Fruit fly (Drosophila melanogaster) whole organism, embryonic: ENCODE measurements around the gene Pcmt.

Source experiments
- Adf1 ChIP-seq: fragments of 200-800 bp; sonication (Bioruptor generic); IDR thresholded peaks from 2 replicates; pipeline ENCODE4 v1.3.6; 2022; ENCODE audit warnings: missing biosample characterization, missing genetic modification characterization
- Atf3 ChIP-seq: fragments of 200-800 bp; sonication (Bioruptor generic); optimal IDR thresholded peaks from 3 replicates; lab custom pipeline; 2016; ENCODE audit warnings: missing biosample characterization, missing genetic modification characterization
- Awh ChIP-seq: fragments of 200-800 bp; sonication (Bioruptor generic); IDR thresholded peaks from 2 replicates; pipeline ENCODE4, ENCODE4 v1.3.6; 2022; ENCODE audit warnings: missing biosample characterization, missing genetic modification characterization
- B-H2 ChIP-seq: fragments of 200-800 bp; sonication (Bioruptor generic); optimal IDR thresholded peaks from 2 replicates; lab custom pipeline; 2018; ENCODE audit warnings: missing biosample characterization, mild to moderate bottlenecking, missing genetic modification characterization
- CG10147 ChIP-seq: fragments of 200-800 bp; sonication (Bioruptor generic); optimal IDR thresholded peaks from 2 replicates; lab custom pipeline; 2019; ENCODE audit warnings: missing biosample characterization, mild to moderate bottlenecking, missing genetic modification characterization, moderate library complexity
- CG10209 ChIP-seq: fragments of 200-800 bp; sonication (Bioruptor generic); optimal IDR thresholded peaks from 3 replicates; lab custom pipeline; 2017; ENCODE audit warnings: missing biosample characterization, mild to moderate bottlenecking, missing genetic modification characterization, missing genetic modification reagents
- CG10654 ChIP-seq: fragments of 200-800 bp; sonication (Bioruptor generic); optimal IDR thresholded peaks from 2 replicates; lab custom pipeline; 2016; ENCODE audit warnings: missing biosample characterization, missing genetic modification characterization
- CG11695 ChIP-seq: fragments of 200-800 bp; sonication (Bioruptor generic); IDR thresholded peaks from 3 replicates; pipeline ENCODE4 v1.3.6; 2022; ENCODE audit warnings: missing biosample characterization, missing genetic modification characterization
- CG1233 ChIP-seq: fragments of 200-800 bp; sonication (Bioruptor generic); optimal IDR thresholded peaks from 4 replicates; lab custom pipeline; 2018; ENCODE audit warnings: missing biosample characterization, mild to moderate bottlenecking, missing genetic modification characterization
- CG13287 ChIP-seq: fragments of 200-800 bp; sonication (Bioruptor generic); IDR thresholded peaks from 2 replicates; pipeline ENCODE4 v1.3.6; 2022; ENCODE audit warnings: missing biosample characterization, missing genetic modification characterization; ENCODE audit not compliant: partially characterized antibody
- CG1647 ChIP-seq: fragments of 200-800 bp; sonication (Bioruptor generic); optimal IDR thresholded peaks from 3 replicates; lab custom pipeline; 2016; ENCODE audit warnings: missing biosample characterization, missing genetic modification characterization
- CG18011 ChIP-seq: fragments of 200-800 bp; sonication (Bioruptor generic); optimal IDR thresholded peaks from 2 replicates; lab custom pipeline; 2017; ENCODE audit warnings: missing biosample characterization, missing genetic modification characterization, mild to moderate bottlenecking, moderate library complexity, missing genotype
- CG18619 ChIP-seq: fragments of 200-800 bp; sonication (Bioruptor generic); optimal IDR thresholded peaks from 3 replicates; lab custom pipeline; 2017; ENCODE audit warnings: missing biosample characterization, mild to moderate bottlenecking, missing genetic modification characterization
- CG2712 ChIP-seq: fragments of 200-800 bp; optimal IDR thresholded peaks from 3 replicates; lab custom pipeline; 2019; ENCODE audit warnings: missing biosample characterization, mild to moderate bottlenecking, missing genetic modification characterization, moderate library complexity
- CG4360 ChIP-seq: fragments of 200-800 bp; sonication (Bioruptor generic); IDR thresholded peaks from 2 replicates; pipeline ENCODE4 v1.3.6; 2022; ENCODE audit warnings: missing biosample characterization, missing genetic modification characterization
- CG4820 ChIP-seq: fragments of 200-800 bp; sonication (Bioruptor generic); optimal IDR thresholded peaks from 3 replicates; lab custom pipeline; 2016; ENCODE audit warnings: missing biosample characterization, missing genetic modification characterization
- CG6813 ChIP-seq: fragments of 200-800 bp; sonication (Bioruptor generic); optimal IDR thresholded peaks from 2 replicates; lab custom pipeline; 2017; ENCODE audit warnings: missing biosample characterization, missing genetic modification characterization, mild to moderate bottlenecking, moderate library complexity, missing genetic modification reagents
- CG6854 ChIP-seq: fragments of 200-800 bp; sonication (Bioruptor generic); optimal IDR thresholded peaks from 3 replicates; lab custom pipeline; 2017; ENCODE audit warnings: missing biosample characterization, mild to moderate bottlenecking, missing genetic modification characterization
- CG7357 ChIP-seq: fragments of 200-800 bp; sonication (Bioruptor generic); IDR thresholded peaks from 3 replicates; pipeline ENCODE4 v1.3.6; 2022; ENCODE audit warnings: missing biosample characterization, missing genetic modification characterization
- CG7987 ChIP-seq: fragments of 200-800 bp; sonication (Bioruptor generic); optimal IDR thresholded peaks from 2 replicates; lab custom pipeline; 2018; ENCODE audit warnings: missing biosample characterization, mild to moderate bottlenecking, missing genetic modification characterization, moderate library complexity
- CG8089 ChIP-seq: fragments of 200-800 bp; sonication (Bioruptor generic); optimal IDR thresholded peaks from 3 replicates; lab custom pipeline; 2016; ENCODE audit warnings: missing biosample characterization, missing genetic modification characterization
- CG9215 ChIP-seq: fragments of 200-800 bp; sonication (Bioruptor generic); IDR thresholded peaks from 2 replicates; pipeline ENCODE4 v1.3.6; 2022; ENCODE audit warnings: missing biosample characterization, missing genetic modification characterization
- CG9437 ChIP-seq: fragments of 200-800 bp; sonication (Bioruptor generic); optimal IDR thresholded peaks from 2 replicates; lab custom pipeline; 2018; ENCODE audit warnings: missing biosample characterization, mild to moderate bottlenecking, missing genetic modification characterization
- CTCF ChIP-seq: fragments of 200-800 bp; sonication (Bioruptor generic); optimal IDR thresholded peaks from 2 replicates; lab custom pipeline; 2017; ENCODE audit warnings: missing biosample characterization, mild to moderate bottlenecking, missing genetic modification characterization, moderate library complexity
- Camta ChIP-seq: fragments of 200-800 bp; sonication (Bioruptor generic); optimal IDR thresholded peaks from 2 replicates; lab custom pipeline; 2016; ENCODE audit warnings: missing biosample characterization, missing genetic modification characterization
- D ChIP-seq, 2 experiments: fragments of 200-800 bp in 1 of 2; fragments of >200 bp in 1 of 2; sonication (Bioruptor generic) in 1 of 2; optimal IDR thresholded peaks; 2 replicates in 1 of 2; 3 replicates in 1 of 2; lab custom pipeline; 2017; ENCODE audit warnings: mild to moderate bottlenecking in 1 of 2, missing biosample characterization in 1 of 2, missing genetic modification characterization in 1 of 2, missing genetic modification reagents in 1 of 2
- Dbx ChIP-seq: fragments of 200-800 bp; sonication (Bioruptor generic); IDR thresholded peaks from 3 replicates; pipeline ENCODE4 v1.3.6; 2022; ENCODE audit warnings: missing biosample characterization, missing genetic modification characterization
- Eip74EF ChIP-seq, 2 experiments: fragments of 200-800 bp in 1 of 2; fragments of >200 bp in 1 of 2; sonication (Bioruptor generic) in 1 of 2; optimal IDR thresholded peaks; 2 replicates each; lab custom pipeline; 2017 to 2019; ENCODE audit warnings: missing biosample characterization in 2 of 2, missing genetic modification characterization in 2 of 2, mild to moderate bottlenecking in 1 of 2, moderate library complexity in 1 of 2
- Elba2 ChIP-seq: fragments of 200-800 bp; sonication (Bioruptor generic); optimal IDR thresholded peaks from 3 replicates; lab custom pipeline; 2016; ENCODE audit warnings: missing biosample characterization, missing genetic modification characterization
- HLH3B ChIP-seq: fragments of 200-800 bp; sonication (Bioruptor generic); IDR thresholded peaks from 2 replicates; pipeline ENCODE4 v1.3.6; 2022; ENCODE audit warnings: missing biosample characterization, missing genetic modification characterization
- Hsf ChIP-seq: fragments of 200-800 bp; sonication (Bioruptor generic); optimal IDR thresholded peaks from 3 replicates; lab custom pipeline; 2016; ENCODE audit warnings: missing biosample characterization, missing genetic modification characterization
- MBD-R2 ChIP-seq: fragments of 200-800 bp; sonication (Bioruptor generic); IDR thresholded peaks from 2 replicates; pipeline ENCODE4 v1.3.6; 2022; ENCODE audit warnings: missing biosample characterization, missing genetic modification characterization
- Mrtf ChIP-seq: fragments of 200-800 bp; sonication (Bioruptor generic); IDR thresholded peaks from 3 replicates; pipeline ENCODE4 v1.3.6; 2022; ENCODE audit warnings: missing biosample characterization, missing genetic modification characterization
- Nf-YC ChIP-seq: fragments of 200-800 bp; optimal IDR thresholded peaks from 3 replicates; lab custom pipeline; 2019; ENCODE audit warnings: missing biosample characterization, mild to moderate bottlenecking, missing genetic modification characterization, moderate library complexity
- Sry-δ ChIP-seq: fragments of 200-800 bp; sonication (Bioruptor generic); optimal IDR thresholded peaks from 2 replicates; lab custom pipeline; 2016; ENCODE audit warnings: missing biosample characterization, missing genetic modification characterization
- ara ChIP-seq: fragments of 200-800 bp; sonication (Bioruptor generic); IDR thresholded peaks from 2 replicates; pipeline ENCODE4 v1.3.6; 2022; ENCODE audit warnings: missing biosample characterization, missing genetic modification characterization
- ato ChIP-seq: fragments of 200-800 bp; sonication (Bioruptor generic); IDR thresholded peaks from 2 replicates; pipeline ENCODE4 v1.3.6; 2022; ENCODE audit warnings: missing biosample characterization, missing genetic modification characterization; ENCODE audit not compliant: partially characterized antibody
- cg ChIP-seq: fragments of 200-800 bp; sonication (Bioruptor generic); optimal IDR thresholded peaks from 3 replicates; lab custom pipeline; 2019; ENCODE audit warnings: missing biosample characterization, mild to moderate bottlenecking, missing genetic modification characterization, moderate library complexity
- chm ChIP-seq: fragments of 200-800 bp; sonication (Bioruptor generic); IDR thresholded peaks from 2 replicates; pipeline ENCODE4 v1.3.6; 2022; ENCODE audit warnings: missing biosample characterization, missing genetic modification characterization
- crp ChIP-seq, 2 experiments: fragments of 200-800 bp; sonication (Bioruptor generic); optimal IDR thresholded peaks; 2 replicates in 1 of 2; 3 replicates in 1 of 2; lab custom pipeline; 2017; ENCODE audit warnings: missing biosample characterization in 2 of 2, missing genetic modification characterization in 2 of 2, mild to moderate bottlenecking in 1 of 2, moderate library complexity in 1 of 2
- gce ChIP-seq: fragments of 200-800 bp; sonication (Bioruptor generic); IDR thresholded peaks from 3 replicates; pipeline ENCODE4 v1.3.6; 2022; ENCODE audit warnings: missing biosample characterization, missing genetic modification characterization
- grau ChIP-seq: fragments of 200-800 bp; optimal IDR thresholded peaks from 3 replicates; lab custom pipeline; 2019; ENCODE audit warnings: missing biosample characterization, mild to moderate bottlenecking, missing genetic modification characterization, moderate library complexity
- inv ChIP-seq: fragments of 200-800 bp; sonication (Bioruptor generic); IDR thresholded peaks from 2 replicates; pipeline ENCODE4 v1.3.6; 2022; ENCODE audit warnings: missing biosample characterization, missing genetic modification characterization; ENCODE audit not compliant: partially characterized antibody
- jumu ChIP-seq: fragments of 200-800 bp; sonication (Bioruptor generic); optimal IDR thresholded peaks from 3 replicates; lab custom pipeline; 2016; ENCODE audit warnings: missing biosample characterization, missing genetic modification characterization
- kay ChIP-seq: fragments of 200-800 bp; sonication (Bioruptor generic); optimal IDR thresholded peaks from 2 replicates; lab custom pipeline; 2016; ENCODE audit warnings: missing biosample characterization, missing genetic modification characterization
- pros ChIP-seq: fragments of 200-800 bp; sonication (Bioruptor generic); optimal IDR thresholded peaks from 3 replicates; lab custom pipeline; 2019; ENCODE audit warnings: missing biosample characterization, mild to moderate bottlenecking, missing genetic modification characterization, moderate library complexity
- stwl ChIP-seq: fragments of 200-800 bp; sonication (Bioruptor generic); optimal IDR thresholded peaks from 3 replicates; lab custom pipeline; 2018; ENCODE audit warnings: missing biosample characterization, mild to moderate bottlenecking, missing genetic modification characterization, moderate library complexity
- ttk ChIP-seq: fragments of 200-800 bp; sonication (Bioruptor generic); IDR thresholded peaks from 2 replicates; pipeline ENCODE4 v2.1.2; 2022; ENCODE audit warnings: missing biosample characterization, missing genetic modification characterization
- zfh1 ChIP-seq: fragments of 200-800 bp; sonication (Bioruptor generic); IDR thresholded peaks from 3 replicates; pipeline ENCODE4 v1.3.6; 2022; ENCODE audit warnings: missing biosample characterization, missing genetic modification characterization

The Pcmt gene

DNA sequence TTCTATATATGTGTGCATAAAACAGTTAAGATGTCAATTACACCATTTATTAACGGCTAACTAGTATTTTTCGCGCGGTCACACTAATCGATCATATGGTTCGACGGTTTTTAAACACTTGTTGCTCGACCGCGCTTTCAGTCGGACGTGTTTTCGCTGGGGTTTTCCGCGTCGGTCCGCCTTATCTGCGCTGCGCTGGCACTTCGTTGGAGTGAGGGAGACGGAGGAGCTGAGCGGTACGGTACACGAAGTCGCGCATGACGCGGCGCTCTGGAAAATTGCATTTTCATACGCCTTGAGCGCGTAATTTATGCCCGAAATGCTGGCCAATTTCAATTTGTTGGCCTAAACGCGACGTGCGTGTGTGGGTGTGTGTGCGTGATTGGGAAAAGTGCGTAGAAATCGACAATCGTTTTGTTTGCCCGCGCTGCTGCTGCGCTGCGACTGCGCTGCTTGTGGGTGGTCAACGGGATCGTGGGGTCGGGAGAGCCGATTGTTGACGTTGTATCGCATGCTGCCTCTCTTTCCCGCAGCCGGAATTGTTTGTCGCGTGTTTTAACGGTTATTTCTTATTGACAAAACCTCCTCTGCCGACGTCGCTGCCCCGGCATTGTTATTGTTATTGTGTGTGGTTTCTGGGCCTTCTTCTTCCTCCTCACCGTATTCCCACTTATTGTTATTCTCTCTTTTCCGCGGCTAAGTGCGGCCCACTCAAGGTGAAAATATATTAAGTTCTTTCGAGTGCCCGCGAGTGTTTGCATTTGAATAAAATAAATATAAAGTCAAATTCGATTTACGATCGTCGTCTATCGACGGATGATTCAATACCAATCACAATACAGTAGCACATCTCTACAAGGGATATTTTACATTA is 36.9 kb downstream of the Pcmt start, which contains the start of gene Itpr:
Gene Itpr, plus strand, starts transcription at position 116 of the 874 bp plus-strand sequence.
- TF ChIP-seq Awh (no peak), Mrtf (no peak), CG1233 (GFP tag; lab: Kevin White, UChicago) (no peak), ttk (GFP tag; lab: Robert Waterston, UW) (no peak), inv (GFP tag; lab: Robert Waterston, UW) (peak; percentile 36; the same call in 1 of the 2 replicates), grau (tag; lab: Kevin White, UChicago) (peak; percentile 68), gce (GFP tag; lab: Robert Waterston, UW) (no peak), Atf3 (no peak), CG6813 (GFP tag; lab: Kevin White, UChicago) (no peak), Camta (GFP tag; lab: Kevin White, UChicago) (no peak), crp (GFP tag; optimal IDR thresholded peaks at IDR 0.05; lab: Kevin White, UChicago) (no peak), chm (no peak), CG7357 (GFP tag; lab: Robert Waterston, UW) (no peak), ara (GFP tag; lab: Robert Waterston, UW) (no peak), MBD-R2 (no peak), CTCF (GFP tag; lab: Kevin White, UChicago) (no peak), cg (GFP tag; lab: Kevin White, UChicago) (peak; percentile 57), CG8089 (no peak), Nf-YC (tag; lab: Kevin White, UChicago) (no peak), CG10654 (GFP tag; lab: Kevin White, UChicago) (no peak), kay (GFP tag; lab: Kevin White, UChicago) (peak; percentile 55), CG4820 (GFP tag; lab: Kevin White, UChicago) (no peak), Hsf (GFP tag; lab: Kevin White, UChicago) (no peak), HLH3B (no peak), Adf1 (GFP tag; lab: Robert Waterston, UW) (peak; percentile 100), pros (GFP tag; lab: Kevin White, UChicago) (no peak), CG9437 (GFP tag; lab: Kevin White, UChicago) (no peak), CG18011 (GFP tag; lab: Kevin White, UChicago) (no peak), zfh1 (GFP tag; lab: Robert Waterston, UW) (0 out of 3 replicates have a peak, but pooled peaks have one; percentile 3), CG6854 (GFP tag; lab: Kevin White, UChicago) (no peak), CG10209 (GFP tag; lab: Kevin White, UChicago) (no peak), stwl (tag; lab: Kevin White, UChicago) (no peak), Elba2 (peak; percentile 75), CG11695 (no peak; the same call in 2 of the 3 replicates), Dbx (0 out of 3 replicates have a peak, but pooled peaks have one; percentile 28), ato (GFP tag; lab: Robert Waterston, UW) (no peak), CG2712 (tag; lab: Kevin White, UChicago) (no peak), CG9215 (no peak), Eip74EF (GFP tag; optimal IDR thresholded peaks at IDR 0.05; lab: Kevin White, UChicago) (peak in 1 of 2 experiments; percentile 55), CG7987 (GFP tag; lab: Kevin White, UChicago) (peak; percentile 7), CG10147 (GFP tag; lab: Kevin White, UChicago) (no peak), D (optimal IDR thresholded peaks at IDR 0.05; lab: Kevin White, UChicago) (peak; percentile 24), D (GFP tag; optimal IDR thresholded peaks at IDR 0.05; lab: Kevin White, UChicago) (peak; percentile 17), Sry-δ (GFP tag; lab: Kevin White, UChicago) (no peak), CG18619 (GFP tag; lab: Kevin White, UChicago) (no peak), CG13287 (GFP tag; lab: Robert Waterston, UW) (peak; percentile 49; the same call in 1 of the 2 replicates), CG4360 (peak; percentile 9; the same call in 1 of the 2 replicates), CG1647 (GFP tag; lab: Kevin White, UChicago) (no peak), jumu (GFP tag; lab: Kevin White, UChicago) (no peak), B-H2 (GFP tag; lab: Kevin White, UChicago) (no peak)
